Worm (Caenorhabditis elegans) whole organism, young adult: ENCODE results near the gene F11D11.6.

Source experiments
- F23B12.7 ChIP-seq: sonication (generic microtip); optimal IDR thresholded peaks from 2 replicates; lab custom pipeline; 2017; ENCODE audit warnings: missing genetic modification characterization, mild to moderate bottlenecking, missing compliant biosample characterization, antibody characterized with exemption, moderate library complexity; ENCODE audit not compliant: insufficient read depth
- F37B4.10 ChIP-seq: fragments of 200-800 bp; sonication (Bioruptor generic); IDR thresholded peaks from 2 replicates; pipeline ENCODE4 v1.3.6; 2022; ENCODE audit warnings: missing genetic modification characterization, missing compliant biosample characterization
- F55B11.4 ChIP-seq: sonication (generic microtip); optimal IDR thresholded peaks from 2 replicates; lab custom pipeline; 2016; ENCODE audit warnings: missing compliant biosample characterization, missing genetic modification characterization, borderline replicate concordance; ENCODE audit not compliant: insufficient read depth
- F57C9.4 ChIP-seq: sonication (generic microtip); optimal IDR thresholded peaks from 2 replicates; lab custom pipeline; 2017; ENCODE audit warnings: mild to moderate bottlenecking, missing genetic modification characterization, missing compliant biosample characterization
- T26A5.8 ChIP-seq: sonication (generic microtip); optimal IDR thresholded peaks from 2 replicates; lab custom pipeline; 2016; ENCODE audit warnings: missing genetic modification characterization, missing compliant biosample characterization
- Y53G8AR.9 ChIP-seq: fragments of 200-800 bp; sonication (Bioruptor generic); conservative IDR thresholded peaks from 2 replicates; pipeline ENCODE4 v1.3.6; 2022; ENCODE audit warnings: missing genetic modification reagents, missing genetic modification characterization, missing compliant biosample characterization
- Y67H2A.10 ChIP-seq: fragments of 200-800 bp; sonication (Bioruptor generic); conservative IDR thresholded peaks from 2 replicates; pipeline ENCODE4 v1.3.6; 2022; ENCODE audit warnings: missing genetic modification reagents, missing genetic modification characterization, missing compliant biosample characterization
- ZK185.1 ChIP-seq: sonication (generic microtip); optimal IDR thresholded peaks from 2 replicates; lab custom pipeline; 2016; ENCODE audit warnings: mild to moderate bottlenecking, missing genetic modification characterization, missing compliant biosample characterization; ENCODE audit not compliant: poor library complexity, severe bottlenecking
- aptf-2 ChIP-seq: fragments of 200-800 bp; sonication (Bioruptor generic); conservative IDR thresholded peaks from 2 replicates; pipeline ENCODE4 v1.3.6; 2022; ENCODE audit warnings: missing genetic modification reagents, missing genetic modification characterization, missing compliant biosample characterization
- attf-5 ChIP-seq: fragments of 200-800 bp; sonication (Bioruptor generic); optimal IDR thresholded peaks from 2 replicates; lab custom pipeline; 2018; ENCODE audit warnings: mild to moderate bottlenecking, missing genetic modification characterization, missing compliant biosample characterization
- attf-6 ChIP-seq: fragments of 200-800 bp; sonication (Bioruptor generic); IDR thresholded peaks from 2 replicates; pipeline ENCODE4 v1.3.6; 2022; ENCODE audit warnings: missing genetic modification reagents, missing genetic modification characterization, missing compliant biosample characterization
- bed-1 ChIP-seq: fragments of 200-800 bp; sonication (Bioruptor generic); IDR thresholded peaks from 2 replicates; pipeline ENCODE4 v1.3.6; 2022; ENCODE audit warnings: missing genetic modification reagents, missing genetic modification characterization, missing compliant biosample characterization
- cebp-1 ChIP-seq, 2 experiments: fragments of 200-800 bp in 1 of 2; sonication (Bioruptor generic) in 1 of 2; sonication (generic microtip) in 1 of 2; IDR thresholded peaks in 1 of 2; optimal IDR thresholded peaks in 1 of 2; 2 replicates each; pipeline versions ENCODE4 v1.3.6 to Lab custom; 2017 to 2022; ENCODE audit warnings: missing compliant biosample characterization in 2 of 2, missing genetic modification characterization in 2 of 2, mild to moderate bottlenecking in 1 of 2, missing genetic modification reagents in 1 of 2, moderate library complexity in 1 of 2
- cebp-2 ChIP-seq: fragments of 200-800 bp; sonication (Bioruptor generic); IDR thresholded peaks from 2 replicates; pipeline ENCODE4 v1.3.6; 2022; ENCODE audit warnings: missing genetic modification characterization, missing compliant biosample characterization
- dpff-1 ChIP-seq: sonication (generic microtip); optimal IDR thresholded peaks from 2 replicates; lab custom pipeline; 2017; ENCODE audit warnings: mild to moderate bottlenecking, missing genetic modification characterization, missing compliant biosample characterization
- gei-17 ChIP-seq: fragments of 200-800 bp; sonication (Bioruptor generic); optimal IDR thresholded peaks from 2 replicates; lab custom pipeline; 2018; ENCODE audit warnings: mild to moderate bottlenecking, missing genetic modification characterization, missing compliant biosample characterization
- hrde-1 ChIP-seq: sonication (generic microtip); optimal IDR thresholded peaks from 2 replicates; lab custom pipeline; 2016; ENCODE audit warnings: missing genetic modification characterization, mild to moderate bottlenecking, missing compliant biosample characterization, moderate library complexity, missing genotype, missing genetic modification reagents, borderline replicate concordance
- hsf-1 ChIP-seq: fragments of 200-800 bp; sonication (Bioruptor generic); IDR thresholded peaks from 2 replicates; pipeline ENCODE4 v1.3.6; 2022; ENCODE audit warnings: missing genetic modification reagents, missing genetic modification characterization, missing compliant biosample characterization
- lsl-1 ChIP-seq: fragments of 200-800 bp; sonication (Bioruptor generic); optimal IDR thresholded peaks from 2 replicates; lab custom pipeline; 2018; ENCODE audit warnings: mild to moderate bottlenecking, missing genetic modification characterization, moderate library complexity, missing compliant biosample characterization
- nfya-1 ChIP-seq: sonication (generic microtip); optimal IDR thresholded peaks from 2 replicates; lab custom pipeline; 2017; ENCODE audit warnings: antibody characterized with exemption, missing compliant biosample characterization, missing genetic modification characterization, borderline replicate concordance; ENCODE audit not compliant: insufficient read depth
- nhr-120 ChIP-seq: fragments of 200-800 bp; sonication (Bioruptor generic); IDR thresholded peaks from 2 replicates; pipeline ENCODE4 v1.3.6; 2022; ENCODE audit warnings: missing genetic modification characterization, missing compliant biosample characterization
- nhr-80 ChIP-seq: sonication (generic microtip); optimal IDR thresholded peaks from 2 replicates; lab custom pipeline; 2016; ENCODE audit warnings: missing genetic modification characterization, missing compliant biosample characterization
- nhr-90 ChIP-seq: sonication (generic microtip); optimal IDR thresholded peaks from 2 replicates; lab custom pipeline; 2016; ENCODE audit warnings: missing genotype, mild to moderate bottlenecking, missing genetic modification characterization, missing compliant biosample characterization
- snpc-1.3 ChIP-seq: sonication (generic microtip); optimal IDR thresholded peaks from 2 replicates; lab custom pipeline; 2017; ENCODE audit warnings: missing genetic modification characterization, mild to moderate bottlenecking, missing compliant biosample characterization, antibody characterized with exemption, moderate library complexity, missing genotype, missing genetic modification reagents; ENCODE audit not compliant: insufficient read depth
- xnd-1 ChIP-seq: sonication (generic microtip); optimal IDR thresholded peaks from 2 replicates; lab custom pipeline; 2016; ENCODE audit warnings: missing genotype, missing genetic modification reagents, missing genetic modification characterization, missing compliant biosample characterization
- ztf-26 ChIP-seq: sonication (generic microtip); optimal IDR thresholded peaks from 2 replicates; lab custom pipeline; 2017; ENCODE audit warnings: missing genetic modification characterization, missing compliant biosample characterization

Gene F11D11.6

DNA sequence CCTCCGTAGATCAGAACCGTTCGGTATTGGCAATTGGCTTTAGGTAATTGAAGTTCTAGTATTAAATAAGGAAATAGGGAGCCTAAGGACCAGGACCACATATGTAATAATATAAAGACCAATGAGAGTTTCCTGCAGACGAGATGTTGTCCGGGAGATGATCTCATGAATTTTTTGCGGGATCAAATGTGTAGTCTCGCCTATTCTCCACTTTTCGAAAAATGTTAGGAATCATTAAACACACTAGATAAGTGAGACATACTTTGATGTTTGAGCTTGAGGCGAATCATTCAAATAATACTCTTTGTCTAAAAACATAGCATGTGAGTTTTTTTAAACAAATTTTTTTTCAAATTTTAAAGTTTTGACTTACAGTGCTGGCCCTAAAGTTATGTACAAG lies at the start of gene F11D11.6:
F11D11.6 (minus strand) TSS at position 101 of the 400 bp plus-strand sequence.
- no peak for TF ChIP-seq hsf-1 (GFP tag; lab: Robert Waterston, UW)
- TF ChIP-seq F57C9.4 (tag; lab: Kevin White, UChicago) = no peak
- TF ChIP-seq Y67H2A.10 (GFP tag; lab: Robert Waterston, UW) = no peak
- TF ChIP-seq F55B11.4 (tag; lab: Kevin White, UChicago) = no peak
- no peak for TF ChIP-seq ZK185.1 (tag; lab: Kevin White, UChicago)
- no peak for TF ChIP-seq snpc-1.3 (tag; lab: Kevin White, UChicago)
- TF ChIP-seq attf-5 = no peak
- no peak for TF ChIP-seq T26A5.8 (tag; lab: Kevin White, UChicago)
- TF ChIP-seq dpff-1 (tag; lab: Kevin White, UChicago) = no peak
- TF ChIP-seq Y53G8AR.9 (GFP tag; lab: Robert Waterston, UW) = no peak

DNA sequence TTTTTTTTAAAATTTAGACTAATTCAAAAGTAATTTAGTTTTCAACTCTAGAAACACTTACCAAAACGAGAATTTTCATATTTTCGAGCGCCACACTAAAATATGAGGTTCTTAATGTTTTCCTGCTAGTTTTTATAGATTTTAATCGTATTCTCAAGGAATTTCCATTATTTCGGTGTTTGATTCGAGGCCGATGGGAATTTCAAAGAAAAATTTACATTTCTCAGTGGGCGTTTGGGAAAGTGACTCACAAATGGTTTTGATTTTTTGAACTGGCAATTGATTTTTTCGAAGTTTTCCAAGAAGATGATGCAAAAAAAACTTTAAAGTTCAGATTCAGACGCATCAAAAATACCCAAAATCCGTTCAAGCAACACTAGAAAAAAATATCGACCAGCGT lies 49.1 kb upstream of the F11D11.6 start, which contains the start of gene C54E10.11:
C54E10.11 (minus strand) TSS at position 101 of the 400 bp plus-strand sequence.
- TF ChIP-seq nhr-90 (tag; lab: Kevin White, UChicago) = no peak
- no peak for TF ChIP-seq F23B12.7 (tag; lab: Kevin White, UChicago)
- TF ChIP-seq cebp-1 (GFP tag; IDR thresholded peaks at IDR 0.05; lab: Robert Waterston, UW) = no peak
- TF ChIP-seq cebp-1 (tag; optimal IDR thresholded peaks at IDR 0.05; lab: Kevin White, UChicago) = no peak
- TF ChIP-seq, all 124 proteins: peak for 0

DNA sequence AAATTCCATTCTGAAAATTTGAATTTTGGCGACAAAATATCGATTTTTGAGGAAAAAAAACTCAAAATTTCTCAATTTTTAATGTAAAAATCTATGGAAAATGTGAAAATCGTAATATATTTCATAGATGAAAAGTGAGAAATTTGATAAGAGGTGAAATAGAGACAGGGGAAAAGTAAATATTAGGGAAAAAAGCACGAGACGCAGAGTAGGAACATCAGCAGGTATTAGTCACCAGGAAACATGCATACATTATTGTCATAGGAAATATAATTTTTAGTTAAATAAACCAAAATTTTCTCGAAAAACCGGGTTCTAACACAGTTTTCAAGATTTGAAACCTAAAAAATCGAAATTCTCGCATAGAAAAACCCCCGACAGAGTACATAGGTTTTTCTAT lies 47.9 kb upstream of the F11D11.6 start, which contains the start of gene nhr-170:
nhr-170 (minus strand) TSS at position 16 of the 400 bp plus-strand sequence.
- TF ChIP-seq nhr-80 (tag; lab: Kevin White, UChicago) (peak; percentile 17), F37B4.10 (no peak), nfya-1 (no peak), hrde-1 (tag; lab: Kevin White, UChicago) (no peak), attf-6 (GFP tag; lab: Robert Waterston, UW) (no peak), lsl-1 (GFP tag; lab: Kevin White, UChicago) (no peak)

DNA sequence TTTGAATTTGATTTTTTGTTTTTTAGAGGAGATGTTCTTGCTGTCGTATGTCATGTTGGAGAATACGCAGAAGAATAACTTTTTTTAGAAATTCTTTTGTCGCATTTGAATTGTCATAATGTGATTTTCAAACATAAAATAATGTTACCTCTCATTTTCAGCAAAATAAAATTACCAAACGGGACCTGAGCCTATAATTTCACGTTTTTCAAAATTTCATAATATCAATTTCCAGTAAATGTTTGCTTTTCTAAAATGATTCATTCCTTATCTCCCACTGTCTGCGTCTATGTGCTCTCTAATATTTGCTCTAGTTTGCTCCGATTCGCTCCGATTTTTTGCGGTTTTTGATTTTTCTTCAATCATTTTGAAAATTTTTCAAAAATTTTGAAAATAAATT lies 37.7 kb upstream of the F11D11.6 start, which contains the start of gene nhr-231:
nhr-231 (plus strand) TSS at position 301 of the 400 bp plus-strand sequence.
- no peak for TF ChIP-seq ztf-26
- TF ChIP-seq cebp-2 (GFP tag; lab: Robert Waterston, UW) = no peak
- no peak for TF ChIP-seq aptf-2
- TF ChIP-seq cebp-1 (GFP tag; IDR thresholded peaks at IDR 0.05; lab: Robert Waterston, UW) = no peak
- peak; percentile 14 for TF ChIP-seq cebp-1 (tag; optimal IDR thresholded peaks at IDR 0.05; lab: Kevin White, UChicago)

DNA sequence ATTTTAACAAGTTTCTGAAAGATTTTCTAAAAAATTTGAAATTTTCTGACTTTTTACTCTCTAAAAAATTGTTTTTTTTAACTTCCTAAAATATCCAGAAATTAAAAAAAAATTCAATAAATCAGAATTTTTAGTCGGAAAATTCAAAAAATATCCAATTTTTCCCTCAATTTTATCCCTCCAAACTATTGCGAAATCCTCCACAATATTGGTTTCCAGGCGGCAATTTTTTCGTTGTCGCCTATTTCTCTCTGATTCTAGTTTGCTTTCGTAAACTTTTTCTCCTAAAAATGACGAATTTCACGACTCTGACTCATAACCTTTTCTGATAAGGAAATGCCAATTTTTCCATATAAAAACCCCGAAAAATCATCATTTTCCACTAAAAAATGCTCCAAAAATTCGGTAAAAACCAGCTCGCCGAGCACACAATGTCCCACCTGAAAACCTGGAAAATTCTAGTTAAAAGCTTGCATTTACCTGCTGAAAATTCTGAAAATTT lies 34.5 kb upstream of the F11D11.6 start, which contains the start of gene Y17D7B.2:
Y17D7B.2 (plus strand) TSS at position 323 of the 502 bp plus-strand sequence.
- TF ChIP-seq gei-17 (GFP tag; lab: Kevin White, UChicago) (no peak), bed-1 (GFP tag; lab: Robert Waterston, UW) (no peak), xnd-1 (tag; lab: Kevin White, UChicago) (no peak), dpff-1 (tag; lab: Kevin White, UChicago) (no peak), cebp-1 (GFP tag; IDR thresholded peaks at IDR 0.05; lab: Robert Waterston, UW) (peak; percentile 64; the same call in 1 of the 2 replicates), cebp-1 (tag; optimal IDR thresholded peaks at IDR 0.05; lab: Kevin White, UChicago) (peak; percentile 96)

DNA sequence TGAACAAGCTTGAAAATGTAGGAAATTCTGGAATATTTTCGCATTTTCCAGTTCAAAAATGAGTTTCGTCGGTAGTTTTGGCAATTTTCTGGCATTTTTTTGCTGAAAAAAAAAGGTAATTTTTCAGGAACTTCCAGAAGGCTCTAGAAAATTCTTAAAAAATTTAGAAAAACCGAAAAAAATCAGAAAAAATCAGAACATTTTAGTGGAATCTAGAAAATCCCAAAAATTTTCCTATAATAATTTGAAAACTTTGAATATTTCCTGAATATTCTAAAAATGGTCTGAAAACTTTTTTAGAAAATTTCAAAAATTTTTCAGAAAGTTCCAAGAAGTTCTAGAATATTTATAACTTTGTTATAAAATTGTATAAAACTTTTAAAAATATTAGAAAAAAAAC lies 33.8 kb upstream of the F11D11.6 start, which contains the start of gene Y17D7B.3:
Y17D7B.3 (minus strand) TSS at position 101 of the 400 bp plus-strand sequence.
- no peak for TF ChIP-seq nhr-120 (GFP tag; lab: Robert Waterston, UW)
